Fruit fly (Drosophila melanogaster) S2 (cell line): ENCODE measurements around the gene CG11617.

Source experiments
- CG8478 ChIP-seq: fragments of >200 bp; optimal IDR thresholded peaks from 2 replicates; lab custom pipeline; 2018
- CTCF ChIP-seq, 2 experiments: fragments of >200 bp; optimal IDR thresholded peaks; 2 replicates each; lab custom pipeline; 2018

The CG11617 gene

DNA sequence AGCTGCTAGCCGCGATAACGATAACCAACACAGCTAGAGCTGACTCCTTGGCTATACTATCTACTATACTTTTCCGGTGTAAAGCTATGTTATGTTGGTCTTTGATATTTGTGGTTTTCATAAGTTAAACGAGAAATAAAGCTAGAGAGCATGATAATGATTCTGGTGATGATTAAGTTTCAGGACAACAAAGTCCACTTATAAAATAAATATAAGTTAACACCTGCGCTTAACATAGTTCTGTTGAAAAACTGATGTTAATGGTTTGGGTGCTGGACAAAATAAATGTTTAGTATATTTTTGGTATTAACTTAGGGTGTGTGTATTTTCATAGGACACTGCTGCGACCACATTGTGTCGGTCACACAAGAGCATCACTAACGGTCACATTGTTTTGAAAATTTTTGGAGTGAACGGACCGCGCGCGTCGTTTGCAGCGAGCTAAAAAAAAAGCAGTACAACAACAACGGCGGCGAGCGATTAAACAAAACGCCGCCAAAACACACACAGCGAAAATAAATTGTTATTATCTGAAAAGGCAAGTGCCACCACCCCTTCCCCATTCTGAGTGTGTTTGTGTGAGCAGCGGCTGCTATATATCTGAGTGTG, 48.3 kb downstream of the CG11617 start, which contains the start of the genes CG33635 and spen:
Gene CG33635 (minus strand): TSS at position 16 of the 609 bp plus-strand sequence.
Gene spen (plus strand): TSS at position 384 of the 609 bp plus-strand sequence.
- TF ChIP-seq CG8478 (lab: Kevin White, UChicago): no peak
- TF ChIP-seq CTCF (optimal IDR thresholded peaks at IDR 0.05; lab: Kevin White, UChicago): peak in 1 of 2 experiments; percentile 5

DNA sequence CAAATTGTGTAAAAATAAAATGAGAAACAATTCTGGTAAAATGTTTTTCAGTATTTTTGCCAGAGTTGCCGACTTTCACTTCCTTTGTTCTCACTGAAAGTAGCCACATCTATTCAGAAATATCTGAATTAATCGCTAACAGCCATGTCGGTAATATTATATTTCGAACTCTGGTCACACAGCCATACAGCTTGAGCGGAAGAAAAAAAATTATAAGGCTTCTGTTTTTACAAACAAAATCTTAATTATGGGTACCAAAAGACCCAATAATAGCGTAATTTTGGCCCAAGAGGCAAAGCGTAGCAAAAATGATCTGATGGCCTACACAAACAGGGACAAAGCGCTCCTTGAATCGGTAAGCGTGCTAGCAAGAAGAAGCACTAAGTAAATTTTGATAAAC, 51.1 kb downstream of the CG11617 start, which contains the start of gene CG3436:
Gene CG3436 (plus strand): TSS at position 36 of the 400 bp plus-strand sequence.
- TF ChIP-seq CTCF (optimal IDR thresholded peaks at IDR 0.05; lab: Kevin White, UChicago) (no peak), CG8478 (lab: Kevin White, UChicago) (no peak)

- TF ChIP-seq CTCF (optimal IDR thresholded peaks at IDR 0.05; lab: Kevin White, UChicago): no peak
These were observed 51.8 kb downstream of the CG11617 start, which contains the start of gene Pus10 for dm6 chr2L:155215-155712. TSS of gene Pus10 (minus strand) at chr2L:155305.
